Fruit fly (Drosophila melanogaster) whole organism, embryonic: ENCODE results near the gene Gclc.

Experiments used
- CG10147 ChIP-seq: fragments of 200-800 bp; sonication (Bioruptor generic); optimal IDR thresholded peaks from 2 replicates; lab custom pipeline; 2019; ENCODE audit warnings: missing biosample characterization, mild to moderate bottlenecking, missing genetic modification characterization, moderate library complexity
- CG10462 ChIP-seq: fragments of 200-800 bp; sonication (Bioruptor generic); optimal IDR thresholded peaks from 2 replicates; lab custom pipeline; 2016; ENCODE audit warnings: missing biosample characterization, missing genetic modification characterization
- CG10543 ChIP-seq: fragments of 200-800 bp; sonication (Bioruptor generic); optimal IDR thresholded peaks from 3 replicates; lab custom pipeline; 2017; ENCODE audit warnings: missing biosample characterization, mild to moderate bottlenecking, missing genetic modification characterization, moderate library complexity
- CG11093 ChIP-seq: fragments of 200-800 bp; sonication (Bioruptor generic); IDR thresholded peaks from 3 replicates; pipeline ENCODE4 v1.3.6; 2022; ENCODE audit warnings: missing biosample characterization, missing genetic modification characterization
- CG12744 ChIP-seq: fragments of 200-800 bp; sonication (Bioruptor generic); optimal IDR thresholded peaks from 2 replicates; lab custom pipeline; 2016; ENCODE audit warnings: missing biosample characterization, missing genetic modification characterization
- CG12769 ChIP-seq: fragments of 200-800 bp; sonication (Bioruptor generic); optimal IDR thresholded peaks from 2 replicates; lab custom pipeline; 2019; ENCODE audit warnings: missing biosample characterization, mild to moderate bottlenecking, missing genetic modification characterization, moderate library complexity
- CG13624 ChIP-seq: fragments of 200-800 bp; sonication (Bioruptor generic); optimal IDR thresholded peaks from 2 replicates; lab custom pipeline; 2016; ENCODE audit warnings: missing biosample characterization, missing genetic modification characterization
- CG13894 ChIP-seq: fragments of 200-800 bp; sonication (Bioruptor generic); optimal IDR thresholded peaks from 3 replicates; lab custom pipeline; 2018; ENCODE audit warnings: missing biosample characterization, mild to moderate bottlenecking, missing genetic modification characterization, moderate library complexity
- CG14441 ChIP-seq: fragments of 200-800 bp; sonication (Bioruptor generic); IDR thresholded peaks from 2 replicates; pipeline ENCODE4 v1.3.6; 2022; ENCODE audit warnings: missing biosample characterization, missing genetic modification characterization
- CG16779 ChIP-seq: fragments of 200-800 bp; sonication (Bioruptor generic); IDR thresholded peaks from 2 replicates; pipeline ENCODE4 v1.3.6; 2022; ENCODE audit warnings: missing biosample characterization, missing genetic modification characterization
- CG17328 ChIP-seq: fragments of 200-800 bp; sonication (Bioruptor generic); IDR thresholded peaks from 2 replicates; pipeline ENCODE4 v1.3.6; 2022; ENCODE audit warnings: missing biosample characterization, missing genetic modification characterization
- CG17912 ChIP-seq: fragments of 200-800 bp; sonication (Bioruptor generic); optimal IDR thresholded peaks from 2 replicates; lab custom pipeline; 2018; ENCODE audit warnings: missing biosample characterization, mild to moderate bottlenecking, missing genetic modification characterization
- CG1792 ChIP-seq: fragments of 200-800 bp; sonication (Bioruptor generic); optimal IDR thresholded peaks from 2 replicates; lab custom pipeline; 2016; ENCODE audit warnings: missing biosample characterization, missing genetic modification characterization
- CG18262 ChIP-seq: fragments of 200-800 bp; optimal IDR thresholded peaks from 3 replicates; lab custom pipeline; 2019; ENCODE audit warnings: missing biosample characterization, mild to moderate bottlenecking, missing genetic modification characterization, moderate library complexity
- CG2199 ChIP-seq: fragments of 200-800 bp; sonication (Bioruptor generic); IDR thresholded peaks from 3 replicates; pipeline ENCODE4 v1.3.6; 2022; ENCODE audit warnings: missing biosample characterization, missing genetic modification characterization
- CG31365 ChIP-seq: fragments of 200-800 bp; sonication (Bioruptor generic); optimal IDR thresholded peaks from 2 replicates; lab custom pipeline; 2018; ENCODE audit warnings: missing biosample characterization, mild to moderate bottlenecking, missing genetic modification characterization
- CG3407 ChIP-seq: fragments of 200-800 bp; sonication (Bioruptor generic); optimal IDR thresholded peaks from 2 replicates; lab custom pipeline; 2018; ENCODE audit warnings: missing biosample characterization, mild to moderate bottlenecking, missing genetic modification characterization
- CG3838 ChIP-seq: fragments of 200-800 bp; sonication (Bioruptor generic); optimal IDR thresholded peaks from 3 replicates; lab custom pipeline; 2016; ENCODE audit warnings: missing biosample characterization, missing genetic modification characterization
- CG4707 ChIP-seq: fragments of 200-800 bp; sonication (Bioruptor generic); optimal IDR thresholded peaks from 2 replicates; lab custom pipeline; 2018; ENCODE audit warnings: missing biosample characterization, mild to moderate bottlenecking, missing genetic modification characterization, moderate library complexity
- CG6175 ChIP-seq: fragments of 200-800 bp; sonication (Bioruptor generic); IDR thresholded peaks from 3 replicates; pipeline ENCODE4 v1.3.6; 2022; ENCODE audit warnings: missing biosample characterization, missing genetic modification characterization
- CG6272 ChIP-seq: fragments of 200-800 bp; sonication (Bioruptor generic); IDR thresholded peaks from 2 replicates; pipeline ENCODE4 v1.3.6; 2022; ENCODE audit warnings: missing biosample characterization, missing genetic modification characterization
- CG6654 ChIP-seq: fragments of 200-800 bp; sonication (Bioruptor generic); optimal IDR thresholded peaks from 2 replicates; lab custom pipeline; 2017; ENCODE audit warnings: missing biosample characterization, mild to moderate bottlenecking, missing genetic modification characterization
- Doc3 ChIP-seq: fragments of 200-800 bp; sonication (Bioruptor generic); IDR thresholded peaks from 3 replicates; pipeline ENCODE4 v1.3.6; 2022; ENCODE audit warnings: missing biosample characterization, missing genetic modification characterization; ENCODE audit not compliant: partially characterized antibody
- Drgx ChIP-seq: fragments of 200-800 bp; sonication (Bioruptor generic); IDR thresholded peaks from 2 replicates; pipeline ENCODE4 v1.3.6; 2022; ENCODE audit warnings: missing biosample characterization, missing genetic modification characterization
- HLHmδ ChIP-seq: fragments of 200-800 bp; sonication (Bioruptor generic); optimal IDR thresholded peaks from 2 replicates; lab custom pipeline; 2018; ENCODE audit warnings: missing biosample characterization, mild to moderate bottlenecking, missing genetic modification characterization, moderate library complexity
- Hmr ChIP-seq: fragments of 200-800 bp; sonication (Bioruptor generic); optimal IDR thresholded peaks from 3 replicates; lab custom pipeline; 2017; ENCODE audit warnings: mild to moderate bottlenecking, missing biosample characterization, missing genetic modification reagents, missing genetic modification characterization
- MESR4 ChIP-seq: fragments of 200-800 bp; sonication (Bioruptor generic); optimal IDR thresholded peaks from 2 replicates; lab custom pipeline; 2018; ENCODE audit warnings: missing biosample characterization, mild to moderate bottlenecking, missing genetic modification characterization, moderate library complexity
- MTF-1 ChIP-seq: fragments of 200-800 bp; sonication (Bioruptor generic); optimal IDR thresholded peaks from 2 replicates; lab custom pipeline; 2018; ENCODE audit warnings: missing biosample characterization, mild to moderate bottlenecking, missing genetic modification characterization, borderline replicate concordance
- Tbp ChIP-seq: fragments of >200 bp; optimal IDR thresholded peaks from 2 replicates; lab custom pipeline; 2018; ENCODE audit warnings: missing biosample characterization, missing genetic modification characterization
- az2 ChIP-seq: fragments of 200-800 bp; sonication (Bioruptor generic); optimal IDR thresholded peaks from 3 replicates; lab custom pipeline; 2016; ENCODE audit warnings: missing biosample characterization, missing genetic modification characterization
- cato ChIP-seq: fragments of 200-800 bp; sonication (Bioruptor generic); optimal IDR thresholded peaks from 2 replicates; lab custom pipeline; 2016; ENCODE audit warnings: missing biosample characterization, missing genetic modification characterization, borderline replicate concordance
- dm ChIP-seq: fragments of 200-800 bp; sonication (Bioruptor generic); optimal IDR thresholded peaks from 3 replicates; lab custom pipeline; 2016; ENCODE audit warnings: missing biosample characterization, missing genetic modification characterization
- fd96Cb ChIP-seq: fragments of 200-800 bp; sonication (Bioruptor generic); optimal IDR thresholded peaks from 2 replicates; lab custom pipeline; 2018; ENCODE audit warnings: missing biosample characterization, mild to moderate bottlenecking, missing genetic modification characterization, moderate library complexity
- gcm ChIP-seq: fragments of 200-800 bp; sonication (Bioruptor generic); optimal IDR thresholded peaks from 2 replicates; lab custom pipeline; 2019; ENCODE audit warnings: missing biosample characterization, mild to moderate bottlenecking, missing genetic modification characterization, moderate library complexity
- gro ChIP-seq: fragments of 200-800 bp; sonication (Bioruptor generic); optimal IDR thresholded peaks from 2 replicates; lab custom pipeline; 2016; ENCODE audit warnings: missing biosample characterization, missing genetic modification characterization
- gsb ChIP-seq: fragments of 200-800 bp; sonication (Bioruptor generic); IDR thresholded peaks from 2 replicates; pipeline ENCODE4 v1.3.6; 2022; ENCODE audit warnings: missing biosample characterization, missing genetic modification characterization
- nerfin-1 ChIP-seq: fragments of 200-800 bp; sonication (Bioruptor generic); optimal IDR thresholded peaks from 3 replicates; lab custom pipeline; 2019; ENCODE audit warnings: missing biosample characterization, mild to moderate bottlenecking, missing genetic modification characterization, moderate library complexity
- nom ChIP-seq: fragments of 200-800 bp; sonication (Bioruptor generic); optimal IDR thresholded peaks from 2 replicates; lab custom pipeline; 2017; ENCODE audit warnings: missing biosample characterization, missing genetic modification characterization, mild to moderate bottlenecking, moderate library complexity, missing genetic modification reagents
- oc ChIP-seq: fragments of 200-800 bp; sonication (Bioruptor generic); optimal IDR thresholded peaks from 2 replicates; lab custom pipeline; 2018; ENCODE audit warnings: missing biosample characterization, mild to moderate bottlenecking, missing genetic modification characterization, moderate library complexity
- pho ChIP-seq: fragments of 200-800 bp; sonication (Bioruptor generic); optimal IDR thresholded peaks from 2 replicates; lab custom pipeline; 2016; ENCODE audit warnings: missing biosample characterization, missing genetic modification characterization
- shn ChIP-seq: fragments of 200-800 bp; sonication (Bioruptor generic); optimal IDR thresholded peaks from 3 replicates; lab custom pipeline; 2016; ENCODE audit warnings: missing biosample characterization, missing genetic modification characterization
- slp2 ChIP-seq: fragments of 200-800 bp; sonication (Bioruptor generic); optimal IDR thresholded peaks from 2 replicates; lab custom pipeline; 2016; ENCODE audit warnings: missing biosample characterization, missing genetic modification characterization
- sna ChIP-seq: fragments of 200-800 bp; sonication (Bioruptor generic); IDR thresholded peaks from 2 replicates; pipeline ENCODE4 v1.3.6; 2022; ENCODE audit warnings: missing biosample characterization, missing genetic modification characterization; ENCODE audit not compliant: partially characterized antibody
- so ChIP-seq: fragments of 200-800 bp; sonication (Bioruptor generic); IDR thresholded peaks from 3 replicates; pipeline ENCODE4 v1.3.6; 2022; ENCODE audit warnings: missing biosample characterization, missing genetic modification characterization
- sob ChIP-seq: fragments of 200-800 bp; sonication (Bioruptor generic); IDR thresholded peaks from 2 replicates; pipeline ENCODE4 v1.3.6; 2022; ENCODE audit warnings: missing biosample characterization, missing genetic modification characterization
- sr ChIP-seq: fragments of 200-800 bp; sonication (Bioruptor generic); IDR thresholded peaks from 3 replicates; pipeline ENCODE4 v1.3.6; 2022; ENCODE audit warnings: missing biosample characterization, missing genetic modification characterization
- tll ChIP-seq, 2 experiments: fragments of 200-800 bp in 1 of 2; fragments of >200 bp in 1 of 2; sonication (Bioruptor generic) in 1 of 2; optimal IDR thresholded peaks; 2 replicates each; lab custom pipeline; 2017 to 2019; ENCODE audit warnings: missing biosample characterization in 2 of 2, missing genetic modification characterization in 2 of 2, mild to moderate bottlenecking in 1 of 2, moderate library complexity in 1 of 2
- wdn ChIP-seq: fragments of 200-800 bp; sonication (Bioruptor generic); IDR thresholded peaks from 2 replicates; pipeline ENCODE4 v1.3.6; 2022; ENCODE audit warnings: missing biosample characterization, missing genetic modification characterization

Gene Gclc

DNA sequence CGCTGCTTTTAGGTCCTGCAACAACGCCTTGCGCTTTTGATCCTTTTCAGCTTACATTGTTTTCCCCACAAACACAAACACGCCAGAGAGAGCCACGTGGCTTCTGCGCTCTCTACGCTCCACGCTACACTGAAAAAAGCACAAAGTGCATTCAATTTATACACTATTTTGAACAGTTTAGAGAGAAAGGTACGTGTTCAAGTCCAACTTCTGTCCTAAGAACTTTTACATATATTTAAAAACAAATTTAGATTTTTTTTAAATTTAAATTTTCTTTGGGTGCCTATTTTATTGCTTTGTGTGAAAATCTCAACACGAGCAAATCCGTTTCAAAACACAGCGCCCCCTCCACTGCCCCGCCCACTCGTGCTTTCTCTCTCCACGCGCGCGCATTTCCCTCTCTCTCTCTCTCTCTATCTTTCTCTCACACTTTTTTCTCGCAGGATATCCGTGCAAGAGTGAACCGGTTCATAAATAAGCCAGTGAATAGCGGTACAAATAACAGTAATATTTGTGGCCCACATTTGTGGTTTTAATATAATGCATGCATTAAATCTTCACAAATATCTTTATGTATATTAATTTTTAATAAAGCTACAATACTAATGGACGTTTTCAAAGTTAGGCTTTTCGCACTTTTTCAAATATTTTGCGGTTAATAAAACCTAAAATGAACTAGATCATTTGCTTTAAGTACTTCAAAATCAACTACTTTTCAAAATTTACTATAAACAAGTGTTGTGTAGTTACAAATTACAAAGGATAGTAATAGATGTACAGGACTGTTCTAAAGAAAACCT, 15.7 kb downstream of the Gclc start (continued):
- peak; percentile 53 for TF ChIP-seq CG12744 (GFP tag; lab: Kevin White, UChicago)
- no peak for TF ChIP-seq Tbp (GFP tag; lab: Kevin White, UChicago)
- peak; percentile 22 for TF ChIP-seq MESR4 (GFP tag; lab: Kevin White, UChicago)
- peak; percentile 78 for TF ChIP-seq gsb (GFP tag; lab: Robert Waterston, UW)
- TF ChIP-seq wdn = peak; percentile 67
- TF ChIP-seq CG10462 (GFP tag; lab: Kevin White, UChicago) = peak; percentile 39
- no peak for TF ChIP-seq sna
- peak; percentile 85 for TF ChIP-seq oc
- peak; percentile 82 for TF ChIP-seq CG18262 (tag; lab: Kevin White, UChicago)
- no peak for TF ChIP-seq shn (GFP tag; lab: Kevin White, UChicago)
- TF ChIP-seq CG13894 (tag; lab: Kevin White, UChicago) = peak; percentile 80
- TF ChIP-seq CG6272 (GFP tag; lab: Robert Waterston, UW) = peak; percentile 85
- peak; percentile 48 for TF ChIP-seq CG1792 (GFP tag; lab: Kevin White, UChicago)
- peak; percentile 82 for TF ChIP-seq CG10147 (GFP tag; lab: Kevin White, UChicago)
- peak; percentile 66 for TF ChIP-seq nerfin-1 (tag; lab: Kevin White, UChicago)
- peak; percentile 58; the same call in 2 of the 3 replicates for TF ChIP-seq CG11093 (GFP tag; lab: Robert Waterston, UW)
- TF ChIP-seq tll (GFP tag; optimal IDR thresholded peaks at IDR 0.05; lab: Kevin White, UChicago) = no peak
- TF ChIP-seq CG16779 (GFP tag; lab: Robert Waterston, UW) = no peak
- peak; percentile 62 for TF ChIP-seq CG6654 (GFP tag; lab: Kevin White, UChicago)
- TF ChIP-seq sob (GFP tag; lab: Robert Waterston, UW) = peak; percentile 89
- peak; percentile 27 for TF ChIP-seq dm (GFP tag; lab: Kevin White, UChicago)
- TF ChIP-seq CG10543 (GFP tag; lab: Kevin White, UChicago) = peak; percentile 52
- peak; percentile 83 for TF ChIP-seq az2 (GFP tag; lab: Kevin White, UChicago)
- 0 out of 3 replicates have a peak, but pooled peaks have one; percentile 64 for TF ChIP-seq CG6175 (GFP tag; lab: Robert Waterston, UW)
- TF ChIP-seq Drgx (GFP tag; lab: Robert Waterston, UW) = peak; percentile 91
- TF ChIP-seq CG4707 (GFP tag; lab: Kevin White, UChicago) = no peak
- peak; percentile 20 for TF ChIP-seq nom (GFP tag; lab: Kevin White, UChicago)
- peak; percentile 88 for TF ChIP-seq so (GFP tag; lab: Robert Waterston, UW)
- TF ChIP-seq CG17912 (GFP tag; lab: Kevin White, UChicago) = no peak
- peak; percentile 61 for TF ChIP-seq CG3838 (GFP tag; lab: Kevin White, UChicago)
- TF ChIP-seq fd96Cb (tag; lab: Kevin White, UChicago) = peak; percentile 82
- peak; percentile 83 for TF ChIP-seq CG14441
- peak; percentile 60 for TF ChIP-seq CG13624 (GFP tag; lab: Kevin White, UChicago)
- peak; percentile 67 for TF ChIP-seq CG12769 (tag; lab: Kevin White, UChicago)
- TF ChIP-seq sr (GFP tag; lab: Robert Waterston, UW) = peak; percentile 72; the same call in 1 of the 3 replicates
- TF ChIP-seq CG17328 (GFP tag; lab: Robert Waterston, UW) = peak; percentile 88
- TF ChIP-seq gro (GFP tag; lab: Kevin White, UChicago) = peak; percentile 46
- TF ChIP-seq slp2 (GFP tag; lab: Kevin White, UChicago) = peak; percentile 26
- TF ChIP-seq Hmr (GFP tag; lab: Kevin White, UChicago) = peak; percentile 92
- peak; percentile 77 for TF ChIP-seq CG3407 (GFP tag; lab: Kevin White, UChicago)
- no peak for TF ChIP-seq cato (GFP tag; lab: Kevin White, UChicago)
- TF ChIP-seq MTF-1 (GFP tag; lab: Kevin White, UChicago) = peak; percentile 49
- TF ChIP-seq HLHmδ = no peak
- TF ChIP-seq pho (GFP tag; lab: Kevin White, UChicago) = peak; percentile 28
- no peak for TF ChIP-seq Doc3 (GFP tag; lab: Robert Waterston, UW)
- peak; percentile 72 for TF ChIP-seq gcm (GFP tag; lab: Kevin White, UChicago)
- TF ChIP-seq CG31365 (tag; lab: Kevin White, UChicago) = peak; percentile 37
- TF ChIP-seq CG2199 (GFP tag; lab: Robert Waterston, UW) = peak; percentile 90
